Fruit fly (Drosophila melanogaster): ENCODE data around the gene CG42709.

DNA sequence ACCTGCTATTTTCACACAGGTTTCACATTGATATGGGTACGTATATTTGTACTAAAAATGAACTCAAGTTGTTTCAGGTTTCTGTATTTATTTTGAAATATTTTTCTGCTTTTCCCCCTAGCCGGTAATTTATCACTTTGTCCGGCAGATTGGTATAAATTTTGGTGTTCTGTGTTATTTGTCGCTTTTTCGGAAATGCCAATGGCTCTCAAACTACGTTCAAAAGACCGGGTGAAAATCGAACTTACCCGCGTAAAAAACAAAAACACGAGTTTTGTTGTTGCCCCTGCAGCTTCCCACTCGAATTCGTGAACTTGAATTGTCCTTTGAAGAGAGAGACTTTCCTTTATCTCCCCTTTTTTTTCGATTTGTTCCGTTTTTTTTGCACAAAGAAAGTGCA is 52.5 kb downstream of the CG42709 start:
- TF ChIP-seq yki (optimal IDR thresholded peaks at IDR 0.05): no peak
- TF ChIP-seq CG4360 (GFP tag; IDR thresholded peaks at IDR 0.05): no peak
- no peak for TF ChIP-seq CG3838 (GFP tag; optimal IDR thresholded peaks at IDR 0.05)
- no peak for TF ChIP-seq Ets65A (GFP tag)
- TF ChIP-seq dm (GFP tag; optimal IDR thresholded peaks at IDR 0.05): no peak
- TF ChIP-seq CG14667 (GFP tag; IDR thresholded peaks at IDR 0.05): no peak
- TF ChIP-seq bcd (GFP tag; optimal IDR thresholded peaks at IDR 0.05): no peak
- TF ChIP-seq lov (optimal IDR thresholded peaks at IDR 0.05): no peak
- TF ChIP-seq lov (GFP tag; IDR thresholded peaks at IDR 0.05): no peak
- no peak for TF ChIP-seq CG8924 (tag; optimal IDR thresholded peaks at IDR 0.05)
- TF ChIP-seq kni (GFP tag; optimal IDR thresholded peaks at IDR 0.05): no peak
- no peak for TF ChIP-seq HmgD (GFP tag; optimal IDR thresholded peaks at IDR 0.05)
- TF ChIP-seq ci (GFP tag; IDR thresholded peaks at IDR 0.05): no peak
- no peak for TF ChIP-seq CG9817 (tag; optimal IDR thresholded peaks at IDR 0.05)
- no peak for TF ChIP-seq grn (GFP tag; optimal IDR thresholded peaks at IDR 0.05)
